Worm (Caenorhabditis elegans) whole organism, L4 larva: ENCODE data around the gene ins-22.

ENCODE experiments used
- arid-1 ChIP-seq: fragments of 200-800 bp; sonication (Bioruptor generic); conservative IDR thresholded peaks from 2 replicates; pipeline ENCODE4 v1.3.6; 2022; ENCODE audit warnings: missing genetic modification reagents, missing genetic modification characterization, missing compliant biosample characterization
- ceh-82 ChIP-seq: sonication (generic microtip); optimal IDR thresholded peaks from 2 replicates; lab custom pipeline; 2017; ENCODE audit warnings: missing biosample characterization, missing genetic modification characterization
- dmd-6 ChIP-seq: fragments of 200-800 bp; sonication (Bioruptor generic); IDR thresholded peaks from 2 replicates; pipeline ENCODE4 v1.3.6; 2022; ENCODE audit warnings: missing genetic modification reagents, missing genetic modification characterization, missing compliant biosample characterization
- lin-29 ChIP-seq: fragments of 200-800 bp; sonication (Bioruptor generic); IDR thresholded peaks from 2 replicates; pipeline ENCODE4 v1.3.6; 2022; ENCODE audit warnings: missing genetic modification reagents, missing genetic modification characterization, missing compliant biosample characterization
- lin-39 ChIP-seq: fragments of 150-350 bp; optimal IDR thresholded peaks from 2 replicates; lab custom pipeline; 2014; ENCODE audit warnings: missing biosample characterization, missing genetic modification reagents, missing genetic modification characterization
- mdl-1 ChIP-seq, 2 experiments: fragments of 150-350 bp in 1 of 2; sonication (generic microtip) in 1 of 2; optimal IDR thresholded peaks; 2 replicates each; lab custom pipeline; 2014 to 2017; ENCODE audit warnings: missing biosample characterization in 2 of 2, missing genetic modification characterization in 2 of 2
- mep-1 ChIP-seq: fragments of 150-350 bp; sonication (generic microtip); optimal IDR thresholded peaks from 3 replicates; lab custom pipeline; 2014; ENCODE audit warnings: missing biosample characterization, missing genetic modification characterization
- snpc-4 ChIP-seq: fragments of 150-350 bp; optimal IDR thresholded peaks from 2 replicates; lab custom pipeline; 2014; ENCODE audit warnings: missing biosample characterization, missing genetic modification characterization
- tra-1 ChIP-seq: fragments of 200-800 bp; sonication (Bioruptor generic); IDR thresholded peaks from 2 replicates; pipeline ENCODE4 v1.3.6; 2022; ENCODE audit warnings: missing genetic modification reagents, missing genetic modification characterization, missing compliant biosample characterization
- unc-39 ChIP-seq: sonication (generic microtip); optimal IDR thresholded peaks from 2 replicates; lab custom pipeline; 2017; ENCODE audit warnings: missing biosample characterization, missing genetic modification characterization
- zip-11 ChIP-seq: fragments of 200-800 bp; sonication (Bioruptor generic); IDR thresholded peaks from 2 replicates; pipeline ENCODE4 v1.3.6; 2022; ENCODE audit warnings: missing genetic modification characterization, missing compliant biosample characterization
- zip-2 ChIP-seq: fragments of 150-350 bp; optimal IDR thresholded peaks from 2 replicates; lab custom pipeline; 2014; ENCODE audit warnings: missing biosample characterization, missing genetic modification characterization
- ztf-7 ChIP-seq: fragments of 150-350 bp; optimal IDR thresholded peaks from 2 replicates; lab custom pipeline; 2014; ENCODE audit warnings: missing biosample characterization, missing genetic modification characterization

DNA sequence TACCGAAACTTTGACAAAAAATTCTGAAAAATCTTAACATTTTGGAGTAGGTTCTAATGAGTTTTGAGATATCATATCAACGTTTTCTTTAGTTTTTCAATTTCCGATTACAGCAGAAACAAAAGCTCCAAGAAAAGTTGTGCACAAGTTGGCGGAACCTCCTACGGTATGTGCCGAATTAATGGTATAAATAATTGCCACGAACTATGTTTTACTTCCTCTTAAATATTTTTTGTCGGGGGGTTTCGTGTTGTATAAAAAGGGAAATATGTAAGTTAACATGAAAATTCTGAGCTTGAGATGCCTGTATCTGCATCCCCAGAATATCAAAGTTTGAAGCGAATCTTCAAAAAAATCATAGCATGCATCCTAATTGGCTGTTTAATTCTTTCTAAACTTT lies 7.8 kb downstream of the ins-22 start, which contains the start of gene M04D8.8:
- TF ChIP-seq ztf-7 (tag; lab: Kevin White, UChicago) (no peak), mep-1 (tag; lab: Kevin White, UChicago) (no peak), lin-39 (tag; lab: Kevin White, UChicago) (no peak), unc-39 (tag; lab: Kevin White, UChicago) (no peak), snpc-4 (tag; lab: Kevin White, UChicago) (no peak), mdl-1 (tag; optimal IDR thresholded peaks at IDR 0.05; lab: Kevin White, UChicago) (no peak), lin-29 (GFP tag; lab: Robert Waterston, UW) (no peak), ceh-82 (no peak), dmd-6 (GFP tag; lab: Robert Waterston, UW) (no peak), zip-2 (tag; lab: Kevin White, UChicago) (no peak), tra-1 (GFP tag; lab: Robert Waterston, UW) (no peak), zip-11 (GFP tag; lab: Robert Waterston, UW) (no peak), arid-1 (GFP tag; lab: Robert Waterston, UW) (no peak)
